Fruit fly (Drosophila melanogaster) whole organism, prepupa: ENCODE measurements around the gene Capa.

Experiments used
- CG1621 ChIP-seq: fragments of 200-800 bp; sonication (Bioruptor generic); optimal IDR thresholded peaks from 3 replicates; lab custom pipeline; 2018; ENCODE audit warnings: missing biosample characterization, mild to moderate bottlenecking, missing genetic modification characterization
- CG6163 ChIP-seq: fragments of 200-800 bp; sonication (Bioruptor generic); IDR thresholded peaks from 3 replicates; pipeline ENCODE4 v1.3.6; 2022; ENCODE audit warnings: missing biosample characterization, missing genetic modification characterization
- CG6854 ChIP-seq: fragments of 200-800 bp; sonication (Bioruptor generic); optimal IDR thresholded peaks from 2 replicates; lab custom pipeline; 2017; ENCODE audit warnings: missing biosample characterization, mild to moderate bottlenecking, missing genetic modification characterization
- Eip78C ChIP-seq: fragments of 200-800 bp; sonication (Bioruptor generic); peaks from one replicate; lab custom pipeline; 2016; ENCODE audit warnings: missing biosample characterization, missing genetic modification characterization
- Eip93F ChIP-seq: fragments of 200-800 bp; sonication (Bioruptor generic); optimal IDR thresholded peaks from 2 replicates; lab custom pipeline; 2016; ENCODE audit warnings: missing biosample characterization, mild to moderate bottlenecking, missing genetic modification characterization
- Hr38 ChIP-seq: sonication (Bioruptor generic); optimal IDR thresholded peaks from 2 replicates; lab custom pipeline; 2016; ENCODE audit warnings: missing biosample characterization, missing genetic modification characterization
- Sox15 ChIP-seq: fragments of 200-800 bp; sonication (Bioruptor generic); optimal IDR thresholded peaks from 3 replicates; lab custom pipeline; 2016; ENCODE audit warnings: missing biosample characterization, missing genetic modification characterization
- dac ChIP-seq: fragments of 200-800 bp; sonication (Bioruptor generic); optimal IDR thresholded peaks from 2 replicates; lab custom pipeline; 2017; ENCODE audit warnings: missing biosample characterization, mild to moderate bottlenecking, missing genetic modification characterization
- eg ChIP-seq: fragments of 200-800 bp; sonication (Bioruptor generic); IDR thresholded peaks from 3 replicates; pipeline ENCODE4 v1.3.6; 2022; ENCODE audit warnings: missing biosample characterization, missing genetic modification characterization
- pdm3 ChIP-seq: fragments of 200-800 bp; sonication (Bioruptor generic); optimal IDR thresholded peaks from 3 replicates; lab custom pipeline; 2016; ENCODE audit warnings: missing biosample characterization, missing genetic modification characterization
- ss ChIP-seq, 2 experiments: fragments of 200-800 bp; sonication (Bioruptor generic); optimal IDR thresholded peaks; 2 replicates in 1 of 2; 3 replicates in 1 of 2; lab custom pipeline; 2017 to 2018; ENCODE audit warnings: mild to moderate bottlenecking in 2 of 2, missing biosample characterization in 2 of 2, missing genetic modification characterization in 2 of 2, moderate library complexity in 1 of 2

DNA sequence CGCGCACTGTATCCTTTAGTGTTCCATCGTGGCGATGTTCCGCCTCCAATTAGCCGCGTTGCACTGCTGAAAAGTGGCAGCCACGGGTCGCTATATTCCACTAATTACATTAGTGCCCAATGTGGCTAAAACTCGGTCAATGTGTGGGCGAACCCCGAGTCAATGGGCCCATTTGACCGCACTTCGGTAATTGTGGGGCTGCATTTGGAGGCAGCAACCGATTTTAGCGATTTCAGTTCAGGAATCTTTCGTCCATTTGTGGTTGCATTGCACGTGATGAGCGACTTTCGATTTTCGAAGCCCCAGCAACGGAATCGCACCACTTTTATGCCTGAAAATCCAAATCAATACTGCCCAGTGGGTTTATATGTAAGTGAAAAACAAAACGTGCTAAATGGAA is 6.0 kb upstream of the Capa start, which contains the start of gene trp:
- TF ChIP-seq CG1621 (tag; lab: Kevin White, UChicago) (no peak), pdm3 (GFP tag; lab: Kevin White, UChicago) (no peak), dac (no peak), CG6854 (GFP tag; lab: Kevin White, UChicago) (no peak), Sox15 (GFP tag; lab: Kevin White, UChicago) (no peak), Eip78C (no peak), Hr38 (GFP tag; lab: Kevin White, UChicago) (no peak), eg (GFP tag; lab: Robert Waterston, UW) (no peak), CG6163 (no peak), Eip93F (GFP tag; lab: Kevin White, UChicago) (no peak), ss (GFP tag; optimal IDR thresholded peaks at IDR 0.05; lab: Kevin White, UChicago) (no peak)
